Worm (Caenorhabditis elegans) whole organism, midembryonic: ENCODE measurements around the gene T01G1.4.

Experiments
- T22C8.4 ChIP-seq: fragments of 200-800 bp; sonication (Bioruptor generic); IDR thresholded peaks from 2 replicates; pipeline ENCODE4 v1.3.6; 2022; ENCODE audit warnings: missing genetic modification characterization, missing compliant biosample characterization
- cog-1 ChIP-seq: sonication (generic microtip); optimal IDR thresholded peaks from 2 replicates; lab custom pipeline; 2016; ENCODE audit warnings: missing genetic modification characterization, missing compliant biosample characterization
- flt-1 ChIP-seq: fragments of 200-800 bp; sonication (Bioruptor generic); IDR thresholded peaks from 2 replicates; pipeline ENCODE4 v1.3.6; 2022; ENCODE audit warnings: missing genetic modification characterization, missing compliant biosample characterization
- med-1 ChIP-seq: sonication (generic microtip); optimal IDR thresholded peaks from 2 replicates; lab custom pipeline; 2017; ENCODE audit warnings: missing genetic modification characterization, mild to moderate bottlenecking, missing compliant biosample characterization, antibody characterized with exemption, missing genetic modification reagents; ENCODE audit not compliant: insufficient read depth
- ref-1 ChIP-seq: fragments of 200-800 bp; sonication (Bioruptor generic); conservative IDR thresholded peaks from 2 replicates; pipeline ENCODE4 v1.3.6; 2022; ENCODE audit warnings: missing genetic modification reagents, missing genetic modification characterization, missing compliant biosample characterization
- tab-1 ChIP-seq: fragments of 200-800 bp; sonication (Bioruptor generic); IDR thresholded peaks from 2 replicates; pipeline ENCODE4 v1.3.6; 2022; ENCODE audit warnings: missing genetic modification characterization, missing compliant biosample characterization
- ztf-23 ChIP-seq: fragments of 200-800 bp; sonication (Bioruptor generic); IDR thresholded peaks from 2 replicates; pipeline ENCODE4 v1.3.6; 2022; ENCODE audit warnings: missing genetic modification reagents, missing genetic modification characterization, missing compliant biosample characterization
- ztf-29 ChIP-seq: fragments of 200-800 bp; sonication (Bioruptor generic); IDR thresholded peaks from 2 replicates; pipeline ENCODE4 v1.3.6; 2022; ENCODE audit warnings: missing genetic modification reagents, missing genetic modification characterization, missing compliant biosample characterization

ce11 chrIV:11319884-11320362, 41.4 kb downstream of the T01G1.4 start, which contains the start of gene B0035.18:
- TF ChIP-seq ref-1 (GFP tag; lab: Robert Waterston, UW) = no peak
- no peak for TF ChIP-seq flt-1 (GFP tag; lab: Robert Waterston, UW)
- TF ChIP-seq ztf-23 (GFP tag; lab: Robert Waterston, UW) = no peak
- no peak for TF ChIP-seq T22C8.4 (GFP tag; lab: Robert Waterston, UW)
- TF ChIP-seq ztf-29 (GFP tag; lab: Robert Waterston, UW) = no peak
- no peak for TF ChIP-seq med-1
- TF ChIP-seq tab-1 (GFP tag; lab: Robert Waterston, UW) = no peak
- no peak for TF ChIP-seq cog-1
